Worm (Caenorhabditis elegans) whole organism, mixed stage, embryonic: ENCODE data around the gene AC7.3.
"Not testable (repeated sequence)": the region's sequence is repeated elsewhere in the genome, so short reads cannot be mapped to it uniquely, and the experiment has no call there.

Experiments used
- bed-3 ChIP-seq: fragments of 200-800 bp; sonication (Bioruptor generic); optimal IDR thresholded peaks from 3 replicates; lab custom pipeline; 2018; ENCODE audit warnings: mild to moderate bottlenecking, missing genetic modification characterization, moderate library complexity, missing compliant biosample characterization
- blmp-1 ChIP-seq: fragments of 150-350 bp; optimal IDR thresholded peaks from 2 replicates; lab custom pipeline; 2014; ENCODE audit warnings: missing biosample characterization, missing genetic modification characterization
- ceh-39 ChIP-seq: fragments of 150-350 bp; optimal IDR thresholded peaks from 2 replicates; lab custom pipeline; 2014; ENCODE audit warnings: missing biosample characterization, missing genetic modification characterization
- ceh-43 ChIP-seq: fragments of 200-800 bp; sonication (Bioruptor generic); optimal IDR thresholded peaks from 2 replicates; lab custom pipeline; 2018; ENCODE audit warnings: mild to moderate bottlenecking, missing genetic modification characterization, moderate library complexity, missing compliant biosample characterization
- ceh-83 ChIP-seq: fragments of 200-800 bp; sonication (Bioruptor generic); optimal IDR thresholded peaks from 2 replicates; lab custom pipeline; 2018; ENCODE audit warnings: mild to moderate bottlenecking, missing genetic modification characterization, missing compliant biosample characterization
- ces-1 ChIP-seq: fragments of 150-350 bp; optimal IDR thresholded peaks from 2 replicates; lab custom pipeline; 2014; ENCODE audit warnings: missing biosample characterization, missing genetic modification reagents, missing genetic modification characterization
- cnd-1 ChIP-seq: fragments of 200-800 bp; sonication (Bioruptor generic); optimal IDR thresholded peaks from 2 replicates; lab custom pipeline; 2018; ENCODE audit warnings: mild to moderate bottlenecking, missing genetic modification characterization, missing compliant biosample characterization
- drap-1 ChIP-seq: fragments of 200-800 bp; sonication (Bioruptor generic); optimal IDR thresholded peaks from 3 replicates; lab custom pipeline; 2018; ENCODE audit warnings: mild to moderate bottlenecking, missing genetic modification characterization, missing compliant biosample characterization
- elt-1 ChIP-seq: sonication (generic microtip); optimal IDR thresholded peaks from 2 replicates; lab custom pipeline; 2017; ENCODE audit warnings: missing genetic modification characterization, mild to moderate bottlenecking, missing compliant biosample characterization, antibody characterized with exemption, moderate library complexity, borderline replicate concordance; ENCODE audit not compliant: insufficient read depth
- ham-2 ChIP-seq: fragments of 200-800 bp; sonication (Bioruptor generic); optimal IDR thresholded peaks from 2 replicates; lab custom pipeline; 2018; ENCODE audit warnings: mild to moderate bottlenecking, missing genetic modification characterization, missing compliant biosample characterization
- hlh-1 ChIP-seq: fragments of 150-350 bp; optimal IDR thresholded peaks from 2 replicates; lab custom pipeline; 2014; ENCODE audit warnings: missing biosample characterization, missing genetic modification reagents, missing genetic modification characterization
- lin-13 ChIP-seq: fragments of 150-350 bp; optimal IDR thresholded peaks from 2 replicates; lab custom pipeline; 2014; ENCODE audit warnings: missing biosample characterization, missing genetic modification characterization
- lin-32 ChIP-seq: fragments of 200-800 bp; sonication (Bioruptor generic); optimal IDR thresholded peaks from 2 replicates; lab custom pipeline; 2018; ENCODE audit warnings: mild to moderate bottlenecking, missing genetic modification characterization, missing compliant biosample characterization
- lsy-2 ChIP-seq: fragments of 150-350 bp; optimal IDR thresholded peaks from 2 replicates; lab custom pipeline; 2014; ENCODE audit warnings: missing biosample characterization, missing genetic modification characterization
- mab-5 ChIP-seq: fragments of 150-350 bp; optimal IDR thresholded peaks from 2 replicates; lab custom pipeline; 2014; ENCODE audit warnings: missing biosample characterization, missing genetic modification characterization
- nhr-12 ChIP-seq: fragments of 150-350 bp; optimal IDR thresholded peaks from 2 replicates; lab custom pipeline; 2014; ENCODE audit warnings: missing biosample characterization, missing genetic modification characterization
- nhr-2 ChIP-seq: fragments of 150-350 bp; optimal IDR thresholded peaks from 2 replicates; lab custom pipeline; 2014; ENCODE audit warnings: missing biosample characterization, missing genetic modification characterization
- nhr-237 ChIP-seq: fragments of 150-350 bp; optimal IDR thresholded peaks from 2 replicates; lab custom pipeline; 2014; ENCODE audit warnings: missing biosample characterization, missing genetic modification characterization
- nhr-76 ChIP-seq: sonication (generic microtip); optimal IDR thresholded peaks from 2 replicates; lab custom pipeline; 2017; ENCODE audit warnings: missing biosample characterization, missing genetic modification characterization
- pha-4 ChIP-seq: fragments of 150-350 bp; optimal IDR thresholded peaks from 2 replicates; lab custom pipeline; 2018; ENCODE audit warnings: missing biosample characterization, missing genetic modification reagents, missing genetic modification characterization
- sem-2 ChIP-seq: fragments of 200-800 bp; sonication (Bioruptor generic); optimal IDR thresholded peaks from 2 replicates; lab custom pipeline; 2018; ENCODE audit warnings: mild to moderate bottlenecking, missing genetic modification characterization, missing compliant biosample characterization
- snpc-4 ChIP-seq: fragments of 150-350 bp; optimal IDR thresholded peaks from 2 replicates; lab custom pipeline; 2014; ENCODE audit warnings: missing biosample characterization, missing genetic modification characterization
- unc-39 ChIP-seq: fragments of 150-350 bp; optimal IDR thresholded peaks from 2 replicates; lab custom pipeline; 2014; ENCODE audit warnings: missing biosample characterization, missing genetic modification characterization
- ztf-11 ChIP-seq: fragments of 150-350 bp; optimal IDR thresholded peaks from 2 replicates; lab custom pipeline; 2014; ENCODE audit warnings: missing biosample characterization, missing genetic modification characterization

Gene AC7.3

DNA sequence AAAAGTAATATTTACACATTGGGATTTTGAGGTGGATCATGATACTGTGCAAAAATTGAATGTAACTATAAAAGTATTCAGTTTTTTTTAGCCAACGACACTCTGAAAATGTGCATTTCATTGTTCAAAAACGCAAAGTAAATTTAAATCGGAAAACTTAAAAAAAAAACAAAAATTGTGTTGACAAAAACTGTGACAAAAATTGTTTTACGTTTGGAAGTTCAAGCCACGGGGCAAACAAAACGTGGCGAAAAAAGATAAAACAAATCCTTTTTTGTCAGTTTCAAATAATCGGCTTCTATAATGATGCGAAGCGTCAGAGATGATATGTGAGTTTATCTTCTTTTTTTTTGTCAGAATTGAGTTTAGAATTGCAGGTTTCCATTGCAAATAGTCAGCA, at the start of gene AC7.3:
Gene AC7.3, plus strand, starts transcription at position 301 of the 400 bp plus-strand sequence.
- TF ChIP-seq ham-2 (GFP tag; lab: Kevin White, UChicago) (no peak), ceh-43 (GFP tag; lab: Kevin White, UChicago) (no peak), drap-1 (GFP tag; lab: Kevin White, UChicago) (no peak), hlh-1 (no peak), elt-1 (tag; lab: Kevin White, UChicago) (no peak), pha-4 (tag; lab: Kevin White, UChicago) (no peak), mab-5 (tag; lab: Kevin White, UChicago) (no peak), ceh-39 (tag; lab: Kevin White, UChicago) (no peak), lin-32 (GFP tag; lab: Kevin White, UChicago) (no peak)

DNA sequence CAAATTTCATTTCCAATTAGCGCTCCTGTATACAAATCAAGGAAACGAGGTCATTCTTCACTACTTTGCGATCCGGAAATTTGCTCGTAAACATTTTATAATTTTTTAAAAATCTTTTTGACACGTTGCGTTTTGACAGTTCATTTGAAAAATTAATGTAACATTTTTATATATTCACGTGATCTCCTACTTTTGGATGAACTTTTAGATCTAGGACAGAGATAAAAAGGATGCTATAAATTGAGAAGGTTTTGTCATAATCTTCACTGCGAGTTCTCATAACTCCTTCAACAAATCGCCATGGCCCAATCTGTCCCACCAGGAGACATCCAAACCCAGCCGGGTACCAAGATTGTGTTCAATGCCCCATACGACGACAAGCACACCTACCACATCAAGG, 49.4 kb upstream of the AC7.3 start, which contains the start of gene msp-57:
Gene msp-57, plus strand, starts transcription at position 301 of the 400 bp plus-strand sequence.
- TF ChIP-seq nhr-2, lsy-2, ceh-39 (tag; lab: Kevin White, UChicago): not testable (repeated sequence)
- TF ChIP-seq, all 35 proteins: peak for 0; not testable (repeated sequence) for 35

DNA sequence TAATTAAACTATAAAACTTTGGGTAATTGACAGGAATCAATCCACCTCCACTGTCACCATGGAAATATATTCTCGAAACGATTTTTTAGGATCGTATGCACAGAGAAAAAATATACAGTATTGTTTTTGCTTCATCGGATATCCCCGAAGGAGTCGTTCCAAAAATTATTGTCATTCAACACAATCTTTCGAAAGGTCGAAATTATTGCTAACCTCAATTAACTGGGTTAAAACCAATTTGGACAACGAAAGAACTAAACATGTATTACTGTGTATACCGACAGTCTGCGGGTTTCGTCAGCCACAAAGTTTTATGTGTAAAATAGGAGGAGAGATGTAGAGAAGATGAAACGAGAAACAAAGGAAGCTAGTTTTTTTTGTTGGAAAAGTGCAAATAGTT, 48.3 kb upstream of the AC7.3 start:
- TF ChIP-seq mab-5 (tag; lab: Kevin White, UChicago) (no peak), pha-4 (tag; lab: Kevin White, UChicago) (no peak), lin-13 (tag; lab: Kevin White, UChicago) (no peak), ceh-83 (GFP tag; lab: Kevin White, UChicago) (no peak), ces-1 (GFP tag; lab: Kevin White, UChicago) (no peak)

DNA sequence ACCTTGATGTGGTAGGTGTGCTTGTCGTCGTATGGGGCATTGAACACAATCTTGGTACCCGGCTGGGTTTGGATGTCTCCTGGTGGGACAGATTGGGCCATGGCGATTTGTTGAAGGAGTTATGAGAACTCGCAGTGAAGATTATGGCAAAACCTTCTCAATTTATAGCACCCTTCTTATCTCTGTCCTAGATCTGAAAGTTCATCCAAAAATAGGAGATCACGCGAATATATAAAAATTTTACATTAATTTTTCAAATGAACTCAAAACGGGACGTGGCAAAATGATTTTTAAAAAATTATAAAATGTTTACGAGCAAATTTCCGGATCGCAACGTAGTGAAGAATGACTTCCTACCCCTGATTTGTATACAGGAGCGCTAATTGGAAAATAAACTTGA, 46.7 kb upstream of the AC7.3 start, which contains the start of gene msp-53:
Gene msp-53, minus strand, starts transcription at position 101 of the 400 bp plus-strand sequence.
- not testable (repeated sequence) for TF ChIP-seq nhr-76 (tag; lab: Kevin White, UChicago); ham-2 (GFP tag; lab: Kevin White, UChicago); bed-3 (GFP tag; lab: Kevin White, UChicago)

DNA sequence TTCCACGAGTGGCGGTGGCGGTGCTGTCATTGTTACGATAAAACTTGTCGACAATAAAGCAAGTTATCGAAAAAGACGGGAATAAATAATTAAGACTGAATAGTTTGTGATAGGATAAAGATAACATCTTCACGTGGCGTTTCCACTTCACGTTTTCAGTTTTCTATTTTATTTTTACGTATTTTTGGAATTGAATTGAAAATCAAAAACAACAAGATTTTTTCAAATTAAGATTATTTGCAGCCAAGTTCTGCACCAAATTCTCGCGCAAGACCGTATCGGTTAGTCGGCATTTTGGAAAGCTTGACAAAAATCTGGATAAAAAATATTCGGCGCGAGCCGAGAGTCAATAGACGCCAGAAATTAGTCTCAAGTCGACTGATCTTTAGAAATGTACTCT, 44.7 kb upstream of the AC7.3 start, which contains the start of gene ttbk-2.2:
Gene ttbk-2.2, minus strand, starts transcription at position 101 of the 400 bp plus-strand sequence.
- TF ChIP-seq cnd-1; mab-5 (tag; lab: Kevin White, UChicago); drap-1 (GFP tag; lab: Kevin White, UChicago): not testable (repeated sequence)

DNA sequence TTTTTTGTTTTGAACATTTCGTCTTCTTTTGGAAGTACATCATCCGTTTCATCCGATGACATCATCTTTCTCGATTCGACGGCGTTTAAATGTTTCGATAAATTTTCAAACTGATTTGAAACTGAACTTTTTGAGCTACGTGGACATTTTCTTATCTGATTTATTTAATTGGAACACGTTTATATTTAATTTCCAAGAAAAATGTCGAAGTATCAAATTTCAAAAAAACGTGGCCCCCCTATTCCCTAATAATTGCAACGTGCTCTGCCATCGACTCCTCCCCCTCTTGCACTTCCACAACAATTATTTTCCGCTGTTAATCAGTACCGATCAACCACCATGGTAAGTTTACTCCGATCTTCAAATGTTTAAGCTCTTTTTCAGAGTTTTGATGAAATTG, 43.1 kb upstream of the AC7.3 start, which contains the start of the genes R13H9.6 and rmd-6:
Gene R13H9.6, minus strand, starts transcription at position 101 of the 400 bp plus-strand sequence.
Gene rmd-6, plus strand, starts transcription at position 305 of the 400 bp plus-strand sequence.
- not testable (repeated sequence) for TF ChIP-seq ceh-43 (GFP tag; lab: Kevin White, UChicago); lsy-2 (tag; lab: Kevin White, UChicago); elt-1 (tag; lab: Kevin White, UChicago)

DNA sequence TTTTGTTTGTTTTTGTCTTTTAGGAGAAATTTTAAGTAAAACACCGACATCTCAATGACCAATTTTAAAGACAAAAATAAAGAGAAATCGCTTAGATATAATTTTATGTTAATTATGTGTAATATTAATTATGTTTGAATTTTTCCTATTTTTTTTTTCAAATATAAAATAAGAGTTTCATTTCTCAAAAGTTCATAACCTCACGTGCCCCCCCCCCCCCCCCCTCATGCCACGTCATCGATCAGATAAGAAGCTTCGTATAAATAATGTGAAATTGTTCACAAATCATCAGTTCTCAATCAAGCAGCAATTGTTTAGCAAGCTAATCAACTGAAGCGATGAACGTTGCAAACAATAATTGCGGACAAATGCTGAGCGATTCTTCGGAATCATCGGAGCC, 41.0 kb upstream of the AC7.3 start, which contains the start of gene C02B10.6:
Gene C02B10.6, plus strand, starts transcription at position 301 of the 400 bp plus-strand sequence.
- TF ChIP-seq nhr-237; blmp-1 (tag; lab: Kevin White, UChicago); unc-39 (tag; lab: Kevin White, UChicago): not testable (repeated sequence)

DNA sequence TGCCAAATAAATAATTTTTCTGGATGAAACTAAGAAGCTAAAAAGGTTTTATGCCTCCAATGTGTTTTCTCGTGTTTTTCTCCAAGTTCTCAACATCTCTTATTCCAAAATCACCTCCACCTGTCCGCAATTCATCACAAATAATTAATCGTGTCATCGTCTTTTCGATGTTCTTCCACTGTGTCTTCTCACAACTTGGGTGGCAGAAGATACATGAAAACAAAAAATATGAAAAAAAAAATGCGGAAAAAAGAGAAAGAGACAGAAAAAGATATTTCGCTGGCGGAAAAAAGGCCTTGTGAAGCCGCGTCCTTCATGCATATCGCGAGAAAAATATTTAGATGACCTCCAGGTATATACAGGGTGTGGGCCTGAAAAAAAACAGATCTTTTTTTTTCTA, 37.8 kb upstream of the AC7.3 start:
- TF ChIP-seq bed-3 (GFP tag; lab: Kevin White, UChicago) = no peak
- TF ChIP-seq unc-39 (tag; lab: Kevin White, UChicago) = no peak
- TF ChIP-seq cnd-1 = no peak
- TF ChIP-seq ceh-39 (tag; lab: Kevin White, UChicago) = no peak
- no peak for TF ChIP-seq blmp-1 (tag; lab: Kevin White, UChicago)
- TF ChIP-seq snpc-4 (tag; lab: Kevin White, UChicago) = no peak
- no peak for TF ChIP-seq lin-32 (GFP tag; lab: Kevin White, UChicago)
- TF ChIP-seq ztf-11 (tag; lab: Kevin White, UChicago) = no peak
- no peak for TF ChIP-seq nhr-12 (tag; lab: Kevin White, UChicago)
- no peak for TF ChIP-seq sem-2 (GFP tag; lab: Kevin White, UChicago)
